Worm (Caenorhabditis elegans) whole organism, mixed stage, embryonic: ENCODE results near the gene Y104H12D.2.

Source experiments
- M03D4.4 ChIP-seq: sonication (generic microtip); optimal IDR thresholded peaks from 2 replicates; lab custom pipeline; 2017; ENCODE audit warnings: mild to moderate bottlenecking, missing genetic modification characterization, missing compliant biosample characterization
- ceh-39 ChIP-seq: fragments of 150-350 bp; optimal IDR thresholded peaks from 2 replicates; lab custom pipeline; 2014; ENCODE audit warnings: missing biosample characterization, missing genetic modification characterization
- ceh-43 ChIP-seq: fragments of 200-800 bp; sonication (Bioruptor generic); optimal IDR thresholded peaks from 2 replicates; lab custom pipeline; 2018; ENCODE audit warnings: mild to moderate bottlenecking, missing genetic modification characterization, moderate library complexity, missing compliant biosample characterization
- ceh-83 ChIP-seq: fragments of 200-800 bp; sonication (Bioruptor generic); optimal IDR thresholded peaks from 2 replicates; lab custom pipeline; 2018; ENCODE audit warnings: mild to moderate bottlenecking, missing genetic modification characterization, missing compliant biosample characterization
- ces-1 ChIP-seq: fragments of 150-350 bp; optimal IDR thresholded peaks from 2 replicates; lab custom pipeline; 2014; ENCODE audit warnings: missing biosample characterization, missing genetic modification reagents, missing genetic modification characterization
- cnd-1 ChIP-seq: fragments of 200-800 bp; sonication (Bioruptor generic); optimal IDR thresholded peaks from 2 replicates; lab custom pipeline; 2018; ENCODE audit warnings: mild to moderate bottlenecking, missing genetic modification characterization, missing compliant biosample characterization
- drap-1 ChIP-seq: fragments of 200-800 bp; sonication (Bioruptor generic); optimal IDR thresholded peaks from 3 replicates; lab custom pipeline; 2018; ENCODE audit warnings: mild to moderate bottlenecking, missing genetic modification characterization, missing compliant biosample characterization
- elt-1 ChIP-seq: sonication (generic microtip); optimal IDR thresholded peaks from 2 replicates; lab custom pipeline; 2017; ENCODE audit warnings: missing genetic modification characterization, mild to moderate bottlenecking, missing compliant biosample characterization, antibody characterized with exemption, moderate library complexity, borderline replicate concordance; ENCODE audit not compliant: insufficient read depth
- elt-3 ChIP-seq: fragments of 150-350 bp; optimal IDR thresholded peaks from 2 replicates; lab custom pipeline; 2014; ENCODE audit warnings: missing biosample characterization, missing genetic modification characterization
- flh-1 ChIP-seq: fragments of 200-800 bp; sonication (Bioruptor generic); optimal IDR thresholded peaks from 2 replicates; lab custom pipeline; 2018; ENCODE audit warnings: mild to moderate bottlenecking, missing genetic modification characterization, moderate library complexity, missing compliant biosample characterization
- ham-2 ChIP-seq: fragments of 200-800 bp; sonication (Bioruptor generic); optimal IDR thresholded peaks from 2 replicates; lab custom pipeline; 2018; ENCODE audit warnings: mild to moderate bottlenecking, missing genetic modification characterization, missing compliant biosample characterization
- hlh-1 ChIP-seq: fragments of 150-350 bp; optimal IDR thresholded peaks from 2 replicates; lab custom pipeline; 2014; ENCODE audit warnings: missing biosample characterization, missing genetic modification reagents, missing genetic modification characterization
- lin-13 ChIP-seq: fragments of 150-350 bp; optimal IDR thresholded peaks from 2 replicates; lab custom pipeline; 2014; ENCODE audit warnings: missing biosample characterization, missing genetic modification characterization
- lin-32 ChIP-seq: fragments of 200-800 bp; sonication (Bioruptor generic); optimal IDR thresholded peaks from 2 replicates; lab custom pipeline; 2018; ENCODE audit warnings: mild to moderate bottlenecking, missing genetic modification characterization, missing compliant biosample characterization
- lsy-2 ChIP-seq: fragments of 150-350 bp; optimal IDR thresholded peaks from 2 replicates; lab custom pipeline; 2014; ENCODE audit warnings: missing biosample characterization, missing genetic modification characterization
- mab-5 ChIP-seq: fragments of 150-350 bp; optimal IDR thresholded peaks from 2 replicates; lab custom pipeline; 2014; ENCODE audit warnings: missing biosample characterization, missing genetic modification characterization
- mep-1 ChIP-seq: fragments of 150-350 bp; optimal IDR thresholded peaks from 2 replicates; lab custom pipeline; 2017; ENCODE audit warnings: missing biosample characterization, missing genetic modification reagents, missing genetic modification characterization, inconsistent platforms
- nhr-12 ChIP-seq: fragments of 150-350 bp; optimal IDR thresholded peaks from 2 replicates; lab custom pipeline; 2014; ENCODE audit warnings: missing biosample characterization, missing genetic modification characterization
- nhr-2 ChIP-seq: fragments of 150-350 bp; optimal IDR thresholded peaks from 2 replicates; lab custom pipeline; 2014; ENCODE audit warnings: missing biosample characterization, missing genetic modification characterization
- nhr-237 ChIP-seq: fragments of 150-350 bp; optimal IDR thresholded peaks from 2 replicates; lab custom pipeline; 2014; ENCODE audit warnings: missing biosample characterization, missing genetic modification characterization
- nhr-28 ChIP-seq: fragments of 150-350 bp; optimal IDR thresholded peaks from 2 replicates; lab custom pipeline; 2014; ENCODE audit warnings: missing biosample characterization, missing genetic modification characterization
- nhr-76 ChIP-seq: sonication (generic microtip); optimal IDR thresholded peaks from 2 replicates; lab custom pipeline; 2017; ENCODE audit warnings: missing biosample characterization, missing genetic modification characterization
- pha-4 ChIP-seq: fragments of 150-350 bp; optimal IDR thresholded peaks from 2 replicates; lab custom pipeline; 2018; ENCODE audit warnings: missing biosample characterization, missing genetic modification reagents, missing genetic modification characterization
- snpc-4 ChIP-seq: fragments of 150-350 bp; optimal IDR thresholded peaks from 2 replicates; lab custom pipeline; 2014; ENCODE audit warnings: missing biosample characterization, missing genetic modification characterization
- sptf-1 ChIP-seq: sonication (generic microtip); optimal IDR thresholded peaks from 2 replicates; lab custom pipeline; 2017; ENCODE audit warnings: mild to moderate bottlenecking, missing genetic modification characterization, moderate library complexity, missing compliant biosample characterization
- tbx-8 ChIP-seq: fragments of 200-800 bp; sonication (Bioruptor generic); optimal IDR thresholded peaks from 2 replicates; lab custom pipeline; 2018; ENCODE audit warnings: mild to moderate bottlenecking, missing genetic modification characterization, moderate library complexity, missing compliant biosample characterization
- unc-120 ChIP-seq: sonication (generic microtip); optimal IDR thresholded peaks from 2 replicates; lab custom pipeline; 2017; ENCODE audit warnings: missing genetic modification characterization, missing compliant biosample characterization; ENCODE audit not compliant: poor library complexity, severe bottlenecking
- unc-39 ChIP-seq: fragments of 150-350 bp; optimal IDR thresholded peaks from 2 replicates; lab custom pipeline; 2014; ENCODE audit warnings: missing biosample characterization, missing genetic modification characterization
- unc-62 ChIP-seq: fragments of 150-350 bp; optimal IDR thresholded peaks from 2 replicates; lab custom pipeline; 2014; ENCODE audit warnings: missing biosample characterization, missing genetic modification reagents, missing genetic modification characterization
- zip-8 ChIP-seq: fragments of 150-350 bp; optimal IDR thresholded peaks from 2 replicates; lab custom pipeline; 2014; ENCODE audit warnings: missing biosample characterization, missing genetic modification characterization
- ztf-11 ChIP-seq: fragments of 150-350 bp; optimal IDR thresholded peaks from 2 replicates; lab custom pipeline; 2014; ENCODE audit warnings: missing biosample characterization, missing genetic modification characterization

Gene Y104H12D.2

DNA sequence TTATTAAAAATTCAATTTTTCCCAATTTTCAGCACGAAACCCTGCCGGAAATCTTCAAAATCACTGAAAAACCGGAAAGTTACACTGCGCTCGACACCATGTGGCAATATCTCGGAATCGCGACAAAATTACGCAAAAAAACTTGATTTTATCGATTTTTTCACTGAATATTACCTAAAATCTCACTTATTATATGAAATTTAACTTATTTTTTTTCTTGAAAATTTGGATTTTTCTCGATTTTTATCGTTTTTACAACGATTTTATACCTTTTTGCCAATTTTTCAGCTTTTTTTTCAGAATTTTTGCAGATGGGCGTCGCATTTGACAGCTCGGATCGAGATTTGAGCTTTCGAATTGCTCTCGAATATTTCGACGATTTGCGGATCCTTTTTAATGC is 14.9 kb downstream of the Y104H12D.2 start, which contains the start of gene spl-3:
TSS of gene spl-3 (plus strand) at position 301 of the 400 bp plus-strand sequence.
- TF ChIP-seq lin-13 (no peak), mab-5 (tag; lab: Kevin White, UChicago) (no peak), M03D4.4 (tag; lab: Kevin White, UChicago) (no peak), zip-8 (tag; lab: Kevin White, UChicago) (no peak), cnd-1 (tag; lab: Kevin White, UChicago) (no peak), flh-1 (GFP tag; lab: Kevin White, UChicago) (no peak)

DNA sequence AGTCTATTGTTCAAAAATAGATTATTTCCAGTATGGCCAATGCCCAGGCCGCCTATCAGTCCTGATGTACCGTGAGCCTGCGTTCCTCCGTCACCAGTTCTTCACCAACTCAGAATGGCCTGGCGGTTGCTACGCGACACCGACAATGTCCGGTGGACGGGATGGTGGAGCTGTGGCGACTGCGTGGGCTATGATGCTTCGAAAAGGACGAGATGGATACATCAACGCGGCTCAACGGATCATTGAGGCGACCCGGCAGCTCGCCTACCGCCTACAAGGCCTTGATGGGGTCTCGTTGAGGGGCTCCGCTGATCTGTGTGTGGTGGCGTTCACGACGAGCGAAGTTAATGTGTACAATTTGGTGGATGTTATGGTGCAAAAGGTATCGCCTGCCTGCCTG is 21.7 kb downstream of the Y104H12D.2 start:
- TF ChIP-seq elt-3 (tag; lab: Kevin White, UChicago) (no peak), unc-62 (GFP tag; lab: Kevin White, UChicago) (no peak), M03D4.4 (tag; lab: Kevin White, UChicago) (no peak), drap-1 (GFP tag; lab: Kevin White, UChicago) (no peak), mep-1 (tag; lab: Kevin White, UChicago) (no peak), mab-5 (tag; lab: Kevin White, UChicago) (no peak), nhr-237 (no peak), zip-8 (tag; lab: Kevin White, UChicago) (no peak), nhr-76 (no peak), ceh-83 (no peak), flh-1 (GFP tag; lab: Kevin White, UChicago) (no peak), unc-120 (tag; lab: Kevin White, UChicago) (no peak), lsy-2 (no peak), cnd-1 (tag; lab: Kevin White, UChicago) (no peak), nhr-12 (no peak), lin-13 (no peak), lin-32 (GFP tag; lab: Kevin White, UChicago) (no peak), tbx-8 (GFP tag; lab: Kevin White, UChicago) (no peak), nhr-28 (tag; lab: Kevin White, UChicago) (no peak), elt-1 (tag; lab: Kevin White, UChicago) (no peak)

DNA sequence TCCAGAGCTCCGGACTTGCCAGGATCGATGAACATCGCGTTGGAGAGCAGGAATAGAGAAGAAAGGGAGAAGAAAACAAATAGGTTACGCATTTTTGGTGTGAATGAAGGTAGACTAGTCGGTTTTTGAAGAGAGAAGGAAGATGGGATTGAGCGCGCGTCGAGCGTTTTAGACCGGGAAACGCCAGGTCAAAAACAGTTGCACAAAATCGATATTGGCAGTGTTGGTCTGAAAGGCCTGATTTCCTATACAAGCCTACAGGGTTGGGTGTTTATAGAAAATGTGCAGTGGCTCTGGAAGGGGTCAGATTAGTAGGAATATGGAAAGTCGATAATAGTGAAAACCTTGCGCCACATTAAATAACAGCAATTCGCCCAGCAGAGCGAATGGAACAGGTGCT is 27.0 kb downstream of the Y104H12D.2 start, which contains the start of gene dsl-2:
TSS of gene dsl-2 (minus strand) at position 101 of the 400 bp plus-strand sequence.
- TF ChIP-seq ceh-43 (GFP tag; lab: Kevin White, UChicago), result no peak
- TF ChIP-seq elt-1 (tag; lab: Kevin White, UChicago), result no peak
- no peak for TF ChIP-seq cnd-1 (tag; lab: Kevin White, UChicago)
- TF ChIP-seq ceh-39, result no peak
- no peak for TF ChIP-seq elt-3 (tag; lab: Kevin White, UChicago)
- no peak for TF ChIP-seq ham-2 (GFP tag; lab: Kevin White, UChicago)
- no peak for TF ChIP-seq lin-32 (GFP tag; lab: Kevin White, UChicago)
- no peak for TF ChIP-seq unc-120 (tag; lab: Kevin White, UChicago)
- TF ChIP-seq sptf-1 (tag; lab: Kevin White, UChicago), result no peak
- TF ChIP-seq zip-8 (tag; lab: Kevin White, UChicago), result no peak
- no peak for TF ChIP-seq nhr-2 (tag; lab: Kevin White, UChicago)
- TF ChIP-seq lsy-2, result no peak
- TF ChIP-seq ces-1 (GFP tag; lab: Kevin White, UChicago), result no peak
- TF ChIP-seq mab-5 (tag; lab: Kevin White, UChicago), result no peak
- no peak for TF ChIP-seq ztf-11 (tag; lab: Kevin White, UChicago)
- TF ChIP-seq hlh-1 (tag; lab: Kevin White, UChicago), result no peak
- TF ChIP-seq nhr-12, result no peak
- TF ChIP-seq lin-13, result no peak
- no peak for TF ChIP-seq nhr-28 (tag; lab: Kevin White, UChicago)
- TF ChIP-seq, all 35 proteins: peak for 0

DNA sequence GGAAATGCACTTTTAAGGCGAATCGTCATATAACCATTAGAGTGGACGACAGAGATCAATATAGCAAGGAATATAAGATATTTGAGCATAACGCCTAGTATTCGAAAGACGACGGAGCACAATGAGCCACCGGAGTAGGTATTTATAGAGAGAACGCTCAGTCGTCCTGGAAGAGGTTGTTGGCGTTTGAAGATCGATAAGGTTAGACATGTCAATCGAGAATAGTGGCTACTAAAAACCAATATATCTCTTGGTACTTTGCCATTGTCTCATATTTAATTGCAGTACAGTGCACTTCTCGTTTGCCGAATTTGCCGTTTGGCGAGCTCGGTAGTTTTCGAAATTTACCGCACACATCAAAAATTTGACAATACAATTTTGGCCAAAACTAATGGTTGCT is 30.2 kb downstream of the Y104H12D.2 start, which contains the start of gene dsl-1:
TSS of gene dsl-1 (minus strand) at position 101 of the 400 bp plus-strand sequence.
- TF ChIP-seq unc-62 (GFP tag; lab: Kevin White, UChicago) (no peak), nhr-12 (no peak), ham-2 (GFP tag; lab: Kevin White, UChicago) (no peak), lin-32 (GFP tag; lab: Kevin White, UChicago) (no peak), ceh-83 (no peak), lin-13 (no peak), pha-4 (tag; lab: Kevin White, UChicago) (no peak), lsy-2 (no peak), snpc-4 (no peak), zip-8 (tag; lab: Kevin White, UChicago) (no peak), tbx-8 (GFP tag; lab: Kevin White, UChicago) (no peak)

DNA sequence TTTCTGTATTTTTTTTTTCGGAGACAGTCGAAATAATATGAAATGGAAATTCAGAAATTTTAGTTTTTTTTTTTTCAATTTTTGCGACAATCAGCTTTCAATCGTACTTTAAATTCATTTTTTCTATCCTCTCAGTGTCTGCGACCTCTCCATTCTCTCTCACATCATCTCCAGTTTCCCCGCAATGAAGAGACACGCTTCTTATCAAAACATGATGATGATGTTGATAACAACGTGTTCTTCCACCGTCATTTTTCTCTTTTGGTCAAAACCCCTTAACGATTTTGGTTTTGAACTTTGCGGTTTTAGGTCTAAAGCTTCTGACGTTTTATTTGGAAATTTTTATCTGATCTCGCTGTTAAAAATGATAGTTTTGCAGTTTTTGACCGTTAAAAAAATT is 31.5 kb downstream of the Y104H12D.2 start:
- TF ChIP-seq lin-13, result no peak
- no peak for TF ChIP-seq nhr-237
- no peak for TF ChIP-seq M03D4.4 (tag; lab: Kevin White, UChicago)
- TF ChIP-seq ham-2 (GFP tag; lab: Kevin White, UChicago), result no peak
- TF ChIP-seq ceh-43 (GFP tag; lab: Kevin White, UChicago), result no peak
- no peak for TF ChIP-seq ceh-83
- no peak for TF ChIP-seq unc-39 (tag; lab: Kevin White, UChicago)
- no peak for TF ChIP-seq nhr-2 (tag; lab: Kevin White, UChicago)
- no peak for TF ChIP-seq sptf-1 (tag; lab: Kevin White, UChicago)
- TF ChIP-seq mab-5 (tag; lab: Kevin White, UChicago), result no peak
- no peak for TF ChIP-seq elt-3 (tag; lab: Kevin White, UChicago)
- TF ChIP-seq zip-8 (tag; lab: Kevin White, UChicago), result no peak
- no peak for TF ChIP-seq flh-1 (GFP tag; lab: Kevin White, UChicago)
- TF ChIP-seq lin-32 (GFP tag; lab: Kevin White, UChicago), result no peak
- TF ChIP-seq unc-120 (tag; lab: Kevin White, UChicago), result no peak
- TF ChIP-seq unc-62 (GFP tag; lab: Kevin White, UChicago), result no peak
- no peak for TF ChIP-seq ces-1 (GFP tag; lab: Kevin White, UChicago)
